Worm (Caenorhabditis elegans): ENCODE data around the gene T07G12.4.

T07G12.4 gene

DNA sequence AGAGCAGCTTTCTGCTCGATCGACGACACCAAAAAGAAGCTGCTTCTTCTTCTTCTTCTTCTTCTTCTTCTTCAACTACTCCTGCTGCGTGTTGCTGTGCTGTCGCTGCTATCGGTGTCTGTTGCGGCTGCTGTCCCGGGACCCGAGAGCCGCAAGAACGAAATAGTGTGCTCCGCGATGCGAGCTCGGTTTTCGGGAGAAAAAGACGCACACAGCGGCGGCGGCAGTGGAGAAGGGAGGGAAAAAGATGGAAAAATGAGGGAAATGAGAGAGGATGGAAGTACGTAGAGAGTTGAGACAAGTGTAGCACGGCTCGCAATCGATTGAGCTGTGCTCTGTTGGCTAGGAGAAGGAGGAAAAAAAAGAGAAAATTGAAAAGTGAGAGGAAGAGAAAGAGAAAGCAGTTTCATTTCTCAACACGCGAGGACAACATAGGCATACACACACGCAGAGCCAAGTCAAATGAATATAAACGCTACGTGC is 34.7 kb downstream of the T07G12.4 start (continued):
- TF ChIP-seq lin-15B (tag; optimal IDR thresholded peaks at IDR 0.05), result no peak
- peak; percentile 85 for TF ChIP-seq dsc-1 (tag; optimal IDR thresholded peaks at IDR 0.05)
- TF ChIP-seq ama-1 (optimal IDR thresholded peaks at IDR 0.05), result peak; percentile 25
- TF ChIP-seq snu-23 (GFP tag; optimal IDR thresholded peaks at IDR 0.05), result peak; percentile 76
- no peak for TF ChIP-seq unc-62 (GFP tag; optimal IDR thresholded peaks at IDR 0.05)
- TF ChIP-seq ces-1 (GFP tag; optimal IDR thresholded peaks at IDR 0.05), result no peak
- no peak for TF ChIP-seq snpc-4 (tag; optimal IDR thresholded peaks at IDR 0.05)
- TF ChIP-seq swsn-7 (tag; optimal IDR thresholded peaks at IDR 0.05), result peak; percentile 69
- TF ChIP-seq lin-35 (GFP tag; optimal IDR thresholded peaks at IDR 0.05), result peak; percentile 30 to 35
- TF ChIP-seq ztf-11 (tag; optimal IDR thresholded peaks at IDR 0.05), result peak in 1 of 2 experiments; percentile 34
- peak; percentile 73 for TF ChIP-seq nhr-47 (tag; optimal IDR thresholded peaks at IDR 0.05)
- TF ChIP-seq irx-1 (tag; optimal IDR thresholded peaks at IDR 0.05), result peak; percentile 36
- peak; percentile 39 for TF ChIP-seq ztf-4 (tag; optimal IDR thresholded peaks at IDR 0.05)
- TF ChIP-seq aly-2 (tag; optimal IDR thresholded peaks at IDR 0.05), result no peak
- no peak for TF ChIP-seq vab-15 (tag; optimal IDR thresholded peaks at IDR 0.05)
- peak in 2 of 3 experiments; percentile 18 to 74 for TF ChIP-seq ceh-82 (tag; optimal IDR thresholded peaks at IDR 0.05)
- TF ChIP-seq alr-1 (tag; optimal IDR thresholded peaks at IDR 0.05; ENCODE audit: borderline replicate concordance), result no peak
- TF ChIP-seq ceh-63 (GFP tag; optimal IDR thresholded peaks at IDR 0.05), result no peak
- peak; percentile 95 for TF ChIP-seq fkh-10 (GFP tag; optimal IDR thresholded peaks at IDR 0.05)
- TF ChIP-seq ceh-8 (GFP tag; optimal IDR thresholded peaks at IDR 0.05), result peak; percentile 32
- peak; percentile 59 for TF ChIP-seq fos-1 (tag; optimal IDR thresholded peaks at IDR 0.05)
- TF ChIP-seq tbx-2 (tag; optimal IDR thresholded peaks at IDR 0.05), result peak; percentile 71
- peak; percentile 88 for TF ChIP-seq nhr-71 (tag; optimal IDR thresholded peaks at IDR 0.05)
- peak; percentile 55 for TF ChIP-seq zag-1 (tag; optimal IDR thresholded peaks at IDR 0.05)
- no peak for TF ChIP-seq aha-1 (tag; optimal IDR thresholded peaks at IDR 0.05)
- TF ChIP-seq grh-1 (GFP tag; IDR thresholded peaks at IDR 0.05), result no peak
- TF ChIP-seq ets-5 (GFP tag; IDR thresholded peaks at IDR 0.05), result no peak
- TF ChIP-seq xbp-1 (tag; optimal IDR thresholded peaks at IDR 0.05), result peak; percentile 40
- TF ChIP-seq lin-13 (GFP tag; optimal IDR thresholded peaks at IDR 0.05), result peak; percentile 33
- TF ChIP-seq nhr-19 (GFP tag; conservative IDR thresholded peaks at IDR 0.05), result peak; percentile 47; the same call in 1 of the 2 replicates
- TF ChIP-seq mdl-1 (tag; optimal IDR thresholded peaks at IDR 0.05), result peak; percentile 9 to 56
- peak; percentile 60 for TF ChIP-seq mef-2 (tag; optimal IDR thresholded peaks at IDR 0.05)
- no peak for TF ChIP-seq mab-9 (GFP tag; IDR thresholded peaks at IDR 0.05)
- 0 out of 2 replicates have a peak, but pooled peaks have one; percentile 21 for TF ChIP-seq ceh-88 (GFP tag; IDR thresholded peaks at IDR 0.05)
- TF ChIP-seq fkh-8 (tag; optimal IDR thresholded peaks at IDR 0.05), result peak; percentile 91

DNA sequence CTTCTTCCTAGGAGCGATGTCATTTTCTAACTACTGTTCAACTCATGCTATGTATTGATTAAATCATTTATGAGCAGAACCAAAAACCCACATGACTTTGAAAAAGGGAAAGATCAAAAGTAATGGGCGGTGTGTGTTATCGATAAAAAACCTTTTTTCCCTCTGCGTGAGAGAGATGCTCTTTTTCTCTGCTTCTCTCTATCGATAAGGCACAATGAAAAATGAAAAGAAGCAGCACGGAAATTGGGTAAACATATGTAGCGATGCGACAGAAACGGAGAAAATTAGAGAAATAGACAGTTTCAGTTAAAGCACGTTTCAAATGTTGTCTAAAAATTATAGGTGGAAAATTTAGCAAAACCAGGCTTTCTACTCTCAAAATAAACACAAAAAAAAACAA is 36.1 kb downstream of the T07G12.4 start:
- TF ChIP-seq pag-3 (tag; optimal IDR thresholded peaks at IDR 0.05; ENCODE audit: borderline replicate concordance, insufficient read depth) (no peak), lin-35 (GFP tag; optimal IDR thresholded peaks at IDR 0.05) (peak in 1 of 2 experiments; percentile 71), lin-14 (GFP tag; optimal IDR thresholded peaks at IDR 0.05) (peak; percentile 75), egl-13 (tag; optimal IDR thresholded peaks at IDR 0.05) (no peak), nhr-19 (GFP tag; conservative IDR thresholded peaks at IDR 0.05) (peak; percentile 50), ceh-63 (GFP tag; optimal IDR thresholded peaks at IDR 0.05) (no peak), mep-1 (tag; optimal IDR thresholded peaks at IDR 0.05) (peak; percentile 40), lin-15B (tag; optimal IDR thresholded peaks at IDR 0.05) (no peak), lin-13 (GFP tag; optimal IDR thresholded peaks at IDR 0.05) (no peak), nhr-237 (tag; optimal IDR thresholded peaks at IDR 0.05) (peak; percentile 6), nhr-84 (tag; optimal IDR thresholded peaks at IDR 0.05) (no peak), dsc-1 (tag; optimal IDR thresholded peaks at IDR 0.05) (peak; percentile 9), ama-1 (optimal IDR thresholded peaks at IDR 0.05) (peak; percentile 8), unc-130 (tag; optimal IDR thresholded peaks at IDR 0.05) (no peak), unc-86 (tag; optimal IDR thresholded peaks at IDR 0.05) (no peak), hlh-4 (tag; optimal IDR thresholded peaks at IDR 0.05) (no peak), lsy-2 (tag; optimal IDR thresholded peaks at IDR 0.05) (peak; percentile 4 to 64), unc-98 (GFP tag; IDR thresholded peaks at IDR 0.05) (no peak), tbx-2 (tag; optimal IDR thresholded peaks at IDR 0.05) (no peak), ceh-82 (tag; optimal IDR thresholded peaks at IDR 0.05) (no peak), jun-1 (tag; optimal IDR thresholded peaks at IDR 0.05) (peak; percentile 44), nhr-90 (tag; optimal IDR thresholded peaks at IDR 0.05; ENCODE audit: poor library complexity) (no peak), sup-37 (GFP tag; optimal IDR thresholded peaks at IDR 0.05) (no peak), sptf-1 (tag; optimal IDR thresholded peaks at IDR 0.05) (no peak), mdl-1 (tag; optimal IDR thresholded peaks at IDR 0.05) (peak in 1 of 2 experiments; percentile 64), ceh-88 (GFP tag; IDR thresholded peaks at IDR 0.05) (no peak), xbp-1 (tag; optimal IDR thresholded peaks at IDR 0.05) (no peak), fkh-10 (GFP tag; optimal IDR thresholded peaks at IDR 0.05) (no peak), nhr-12 (tag; optimal IDR thresholded peaks at IDR 0.05) (no peak)

All from whole organism, L1 larva.